Fruit fly (Drosophila melanogaster): ENCODE data around the gene CG5521.

dm6 chr3R:26952200-26952856 lies 14.4 kb upstream of the CG5521 start:
- TF ChIP-seq Sox102F (GFP tag; optimal IDR thresholded peaks at IDR 0.05) (no peak), CG6854 (GFP tag; optimal IDR thresholded peaks at IDR 0.05) (no peak), Sox14 (GFP tag; optimal IDR thresholded peaks at IDR 0.05) (no peak), fd85E (GFP tag; optimal IDR thresholded peaks at IDR 0.05) (no peak), Smox (GFP tag; optimal IDR thresholded peaks at IDR 0.05) (no peak), CG16779 (tag; optimal IDR thresholded peaks at IDR 0.05) (no peak), salr (GFP tag; optimal IDR thresholded peaks at IDR 0.05) (no peak), lz (GFP tag; optimal IDR thresholded peaks at IDR 0.05) (no peak), Sox15 (GFP tag; optimal IDR thresholded peaks at IDR 0.05) (no peak)
